Fruit fly (Drosophila melanogaster) whole organism, wandering third instar larva: Measurements from ENCODE around the gene Sik2.
A peak's percentile ranks its signal among the peaks of the same experiment; 100 is the strongest.

Experiments
- Abd-B ChIP-seq: fragments of >200 bp; optimal IDR thresholded peaks from 2 replicates; lab custom pipeline; 2017; ENCODE audit warnings: missing biosample characterization, missing genetic modification characterization
- CG32264 ChIP-seq: fragments of 200-800 bp; sonication (Bioruptor generic); optimal IDR thresholded peaks from 2 replicates; lab custom pipeline; 2016; ENCODE audit warnings: missing biosample characterization, missing genetic modification characterization
- CG9705 ChIP-seq: fragments of 200-800 bp; sonication (Bioruptor generic); optimal IDR thresholded peaks from 2 replicates; lab custom pipeline; 2018; ENCODE audit warnings: missing biosample characterization, mild to moderate bottlenecking, missing genetic modification characterization
- CrebA ChIP-seq: fragments of 200-800 bp; sonication (Bioruptor generic); optimal IDR thresholded peaks from 2 replicates; lab custom pipeline; 2016; ENCODE audit warnings: missing biosample characterization, mild to moderate bottlenecking, missing genetic modification characterization, borderline replicate concordance
- Dfd ChIP-seq: fragments of >200 bp; optimal IDR thresholded peaks from 2 replicates; lab custom pipeline; 2017; ENCODE audit warnings: missing biosample characterization, missing genetic modification characterization
- Dif ChIP-seq: fragments of 200-275, 200-300 bp; sonication (Bioruptor generic); optimal IDR thresholded peaks from 2 replicates; lab custom pipeline; 2018; ENCODE audit warnings: missing biosample characterization, missing genetic modification characterization; ENCODE audit not compliant: partially characterized antibody
- GATAd ChIP-seq: sonication (Bioruptor generic); optimal IDR thresholded peaks from 2 replicates; lab custom pipeline; 2016; ENCODE audit warnings: missing biosample characterization, missing genetic modification characterization
- HLH106 ChIP-seq: fragments of 200-800 bp; optimal IDR thresholded peaks from 3 replicates; lab custom pipeline; 2019; ENCODE audit warnings: missing biosample characterization, mild to moderate bottlenecking, missing genetic modification characterization, moderate library complexity
- Hnf4 ChIP-seq: fragments of 200-800 bp; sonication (Bioruptor generic); optimal IDR thresholded peaks from 2 replicates; lab custom pipeline; 2016; ENCODE audit warnings: missing biosample characterization, mild to moderate bottlenecking, missing genetic modification characterization
- Hr78 ChIP-seq: fragments of >200 bp; optimal IDR thresholded peaks from 2 replicates; lab custom pipeline; 2017; ENCODE audit warnings: missing biosample characterization, missing genetic modification characterization
- Hr83 ChIP-seq: fragments of 200-300 bp; sonication (Bioruptor generic); optimal IDR thresholded peaks from 2 replicates; lab custom pipeline; 2016; ENCODE audit warnings: missing biosample characterization, mild to moderate bottlenecking, missing genetic modification characterization, moderate library complexity; ENCODE audit not compliant: poor library complexity, severe bottlenecking
- Jra ChIP-seq: sonication (Bioruptor generic); optimal IDR thresholded peaks from 2 replicates; lab custom pipeline; 2016; ENCODE audit warnings: missing biosample characterization, missing genetic modification characterization
- Mio ChIP-seq: sonication (Bioruptor generic); optimal IDR thresholded peaks from 2 replicates; lab custom pipeline; 2016; ENCODE audit warnings: missing biosample characterization, missing genetic modification characterization
- Myc ChIP-seq: fragments of >200 bp; optimal IDR thresholded peaks from 2 replicates; lab custom pipeline; 2017
- N ChIP-seq: fragments of >200 bp; optimal IDR thresholded peaks from 2 replicates; lab custom pipeline; 2018; ENCODE audit warnings: missing biosample characterization, missing external identifiers, missing genetic modification characterization
- OdsH ChIP-seq: fragments of 200-800 bp; sonication (Bioruptor generic); optimal IDR thresholded peaks from 2 replicates; lab custom pipeline; 2016; ENCODE audit warnings: missing biosample characterization, mild to moderate bottlenecking, missing genetic modification characterization
- Rel ChIP-seq, 2 experiments: fragments of 200-800 bp; sonication (Bioruptor generic) in 1 of 2; optimal IDR thresholded peaks; 2 replicates in 1 of 2; 3 replicates in 1 of 2; lab custom pipeline; 2016 to 2019; ENCODE audit warnings: mild to moderate bottlenecking in 2 of 2, missing biosample characterization in 2 of 2, missing genetic modification characterization in 2 of 2, moderate library complexity in 1 of 2
- Sp1 ChIP-seq: fragments of 200-800 bp; sonication (Bioruptor generic); optimal IDR thresholded peaks from 3 replicates; lab custom pipeline; 2019; ENCODE audit warnings: missing biosample characterization, mild to moderate bottlenecking, missing genetic modification characterization, moderate library complexity
- Vsx2 ChIP-seq: fragments of 200-300, 225-300 bp; sonication (Bioruptor generic); optimal IDR thresholded peaks from 2 replicates; lab custom pipeline; 2018; ENCODE audit warnings: missing biosample characterization, missing genetic modification characterization; ENCODE audit not compliant: partially characterized antibody
- br ChIP-seq: fragments of 200-800 bp; sonication (Bioruptor generic); optimal IDR thresholded peaks from 2 replicates; lab custom pipeline; 2016; ENCODE audit warnings: missing biosample characterization, missing genetic modification characterization
- brk ChIP-seq: fragments of 200-800 bp; sonication (Bioruptor generic); optimal IDR thresholded peaks from 2 replicates; lab custom pipeline; 2016; ENCODE audit warnings: missing biosample characterization, mild to moderate bottlenecking, missing genetic modification characterization
- dl ChIP-seq, 2 experiments: fragments of 175-275, 200-275 bp in 1 of 2; fragments of 200-275 bp in 1 of 2; sonication (Bioruptor generic); optimal IDR thresholded peaks; lab custom pipeline; 2018; ENCODE audit warnings: mild to moderate bottlenecking in 2 of 2, missing biosample characterization in 2 of 2, missing genetic modification characterization in 2 of 2, moderate library complexity in 2 of 2; ENCODE audit not compliant: partially characterized antibody in 2 of 2, insufficient read depth in 1 of 2
- dmrt93B ChIP-seq: fragments of 200-800 bp; sonication (Bioruptor generic); optimal IDR thresholded peaks from 2 replicates; lab custom pipeline; 2018; ENCODE audit warnings: missing biosample characterization, mild to moderate bottlenecking, missing genetic modification characterization
- dsf ChIP-seq: sonication (Bioruptor generic); optimal IDR thresholded peaks from 2 replicates; lab custom pipeline; 2016; ENCODE audit warnings: missing biosample characterization, missing genetic modification characterization, borderline replicate concordance
- ey ChIP-seq: fragments of 200-800 bp; sonication (Bioruptor generic); optimal IDR thresholded peaks from 2 replicates; lab custom pipeline; 2016; ENCODE audit warnings: missing biosample characterization, missing genetic modification characterization
- foxo ChIP-seq, 2 experiments: fragments of 200-800 bp; sonication (Bioruptor generic); optimal IDR thresholded peaks; 2 replicates in 1 of 2; 3 replicates in 1 of 2; lab custom pipeline; 2016 to 2017; ENCODE audit warnings: missing biosample characterization in 2 of 2, missing genetic modification characterization in 2 of 2
- fru ChIP-seq: fragments of 200-800 bp; sonication (Bioruptor generic); optimal IDR thresholded peaks from 3 replicates; lab custom pipeline; 2016; ENCODE audit warnings: missing biosample characterization, mild to moderate bottlenecking, missing genetic modification characterization
- h ChIP-seq: fragments of 200-800 bp; sonication (Bioruptor generic); optimal IDR thresholded peaks from 3 replicates; lab custom pipeline; 2016; ENCODE audit warnings: missing biosample characterization, mild to moderate bottlenecking, missing genetic modification characterization
- jim ChIP-seq: fragments of 175-275, 200-325 bp; sonication (Bioruptor generic); optimal IDR thresholded peaks from 2 replicates; lab custom pipeline; 2016; ENCODE audit warnings: missing biosample characterization, mild to moderate bottlenecking, missing genetic modification characterization
- lola ChIP-seq: fragments of >200 bp; optimal IDR thresholded peaks from 2 replicates; lab custom pipeline; 2017; ENCODE audit warnings: missing biosample characterization, missing genetic modification characterization
- pan ChIP-seq: fragments of >200 bp; optimal IDR thresholded peaks from 2 replicates; lab custom pipeline; 2017
- psq ChIP-seq: fragments of 200-800 bp; sonication (Bioruptor generic); optimal IDR thresholded peaks from 3 replicates; lab custom pipeline; 2017; ENCODE audit warnings: missing biosample characterization, mild to moderate bottlenecking, missing genetic modification characterization, moderate library complexity
- rgr ChIP-seq: fragments of 200-800 bp; sonication (Bioruptor generic); optimal IDR thresholded peaks from 3 replicates; lab custom pipeline; 2016; ENCODE audit warnings: missing biosample characterization, mild to moderate bottlenecking, missing genetic modification characterization
- sage ChIP-seq: fragments of 200-800 bp; sonication (Bioruptor generic); optimal IDR thresholded peaks from 2 replicates; lab custom pipeline; 2016; ENCODE audit warnings: missing biosample characterization, mild to moderate bottlenecking, missing genetic modification characterization
- sv ChIP-seq: fragments of 200-800 bp; sonication (Bioruptor generic); optimal IDR thresholded peaks from 3 replicates; lab custom pipeline; 2016; ENCODE audit warnings: missing biosample characterization, missing genetic modification characterization
- tai ChIP-seq: sonication (Bioruptor generic); optimal IDR thresholded peaks from 2 replicates; lab custom pipeline; 2016; ENCODE audit warnings: missing biosample characterization, missing genetic modification characterization
- usp ChIP-seq: fragments of >200 bp; optimal IDR thresholded peaks from 2 replicates; lab custom pipeline; 2017; ENCODE audit warnings: missing biosample characterization, missing genetic modification characterization
- woc ChIP-seq: sonication (Bioruptor generic); optimal IDR thresholded peaks from 2 replicates; lab custom pipeline; 2016; ENCODE audit warnings: missing biosample characterization, mild to moderate bottlenecking, missing genetic modification characterization

Sik2 gene

dm6 chrX:2070708-2071063, 9.0 kb upstream of the Sik2 start:
- TF ChIP-seq woc (GFP tag; lab: Kevin White, UChicago), result peak; percentile 36
- TF ChIP-seq tai (GFP tag; lab: Kevin White, UChicago), result no peak
- TF ChIP-seq Sp1 (GFP tag; lab: Kevin White, UChicago), result peak; percentile 21
- TF ChIP-seq br (GFP tag; lab: Kevin White, UChicago), result peak; percentile 60
- TF ChIP-seq pan (lab: Kevin White, UChicago), result no peak
- no peak for TF ChIP-seq Hr83 (GFP tag; lab: Kevin White, UChicago)
- no peak for TF ChIP-seq Dif (GFP tag; lab: Kevin White, UChicago)
- TF ChIP-seq dsf (GFP tag; lab: Kevin White, UChicago), result no peak
- TF ChIP-seq CG32264 (GFP tag; lab: Kevin White, UChicago), result no peak
- TF ChIP-seq lola (GFP tag; lab: Kevin White, UChicago), result no peak
- peak in 1 of 2 experiments; percentile 74 for TF ChIP-seq foxo (GFP tag; optimal IDR thresholded peaks at IDR 0.05; lab: Kevin White, UChicago)
- TF ChIP-seq Mio (GFP tag; lab: Kevin White, UChicago), result no peak
- no peak for TF ChIP-seq Dfd (GFP tag; lab: Kevin White, UChicago)
- peak; percentile 78 for TF ChIP-seq h (GFP tag; lab: Kevin White, UChicago)
- no peak for TF ChIP-seq Rel (GFP tag; optimal IDR thresholded peaks at IDR 0.05; lab: Kevin White, UChicago)
- peak; percentile 59 for TF ChIP-seq Rel (tag; optimal IDR thresholded peaks at IDR 0.05; lab: Kevin White, UChicago)
- TF ChIP-seq Vsx2 (GFP tag; lab: Kevin White, UChicago), result no peak
- TF ChIP-seq jim (GFP tag; lab: Kevin White, UChicago), result no peak
- peak; percentile 78 for TF ChIP-seq fru (GFP tag; lab: Kevin White, UChicago)
- TF ChIP-seq Abd-B (GFP tag; lab: Kevin White, UChicago), result no peak
- TF ChIP-seq Hr78 (GFP tag; lab: Kevin White, UChicago), result no peak
- no peak for TF ChIP-seq dl (GFP tag; optimal IDR thresholded peaks at IDR 0.05; lab: Kevin White, UChicago; ENCODE audit: insufficient read depth in 1 of 2, partially characterized antibody in 2 of 2)
- TF ChIP-seq N (GFP tag; lab: Kevin White, UChicago), result no peak
- TF ChIP-seq sage (GFP tag; lab: Kevin White, UChicago), result no peak
- TF ChIP-seq GATAd (GFP tag; lab: Kevin White, UChicago), result no peak
- peak; percentile 39 for TF ChIP-seq rgr (GFP tag; lab: Kevin White, UChicago)
- TF ChIP-seq Jra (GFP tag; lab: Kevin White, UChicago), result peak; percentile 43
- TF ChIP-seq ey (GFP tag; lab: Kevin White, UChicago), result peak; percentile 61
- TF ChIP-seq brk (GFP tag; lab: Kevin White, UChicago), result no peak
- TF ChIP-seq Hnf4 (GFP tag; lab: Kevin White, UChicago), result no peak
- TF ChIP-seq OdsH, result peak; percentile 54
- TF ChIP-seq dmrt93B, result peak; percentile 50
- TF ChIP-seq CrebA (GFP tag; lab: Kevin White, UChicago), result no peak
- peak; percentile 54 for TF ChIP-seq psq (GFP tag; lab: Kevin White, UChicago)
- no peak for TF ChIP-seq Myc (lab: Kevin White, UChicago)
- TF ChIP-seq HLH106 (tag; lab: Kevin White, UChicago), result peak; percentile 73
- TF ChIP-seq usp (GFP tag; lab: Kevin White, UChicago), result no peak
- no peak for TF ChIP-seq sv (GFP tag; lab: Kevin White, UChicago)
- TF ChIP-seq CG9705 (GFP tag; lab: Kevin White, UChicago), result no peak

dm6 chrX:2069787-2070707, 8.3 kb upstream of the Sik2 start:
- TF ChIP-seq CG9705 (GFP tag; lab: Kevin White, UChicago), result no peak
- TF ChIP-seq GATAd (GFP tag; lab: Kevin White, UChicago), result no peak
- no peak for TF ChIP-seq jim (GFP tag; lab: Kevin White, UChicago)
- no peak for TF ChIP-seq pan (lab: Kevin White, UChicago)
- TF ChIP-seq sv (GFP tag; lab: Kevin White, UChicago), result no peak
- peak; percentile 17 for TF ChIP-seq Rel (GFP tag; optimal IDR thresholded peaks at IDR 0.05; lab: Kevin White, UChicago)
- TF ChIP-seq Rel (tag; optimal IDR thresholded peaks at IDR 0.05; lab: Kevin White, UChicago), result no peak
